Worm (Caenorhabditis elegans): ENCODE results near the gene F59B1.6.

Gene F59B1.6

ce11 chrV:3634293-3635016 lies 3.0 kb upstream of the F59B1.6 start (continued):
- TF ChIP-seq pha-4 (GFP tag; IDR thresholded peaks at IDR 0.05) (no peak), pha-4 (tag; optimal IDR thresholded peaks at IDR 0.05) (no peak), dmd-8 (GFP tag; IDR thresholded peaks at IDR 0.05) (no peak), nhr-48 (tag; optimal IDR thresholded peaks at IDR 0.05) (peak; percentile 79), ama-1 (optimal IDR thresholded peaks at IDR 0.05) (no peak), mdl-1 (tag; optimal IDR thresholded peaks at IDR 0.05) (peak in 1 of 2 experiments; percentile 57), dmd-6 (GFP tag; IDR thresholded peaks at IDR 0.05) (peak; percentile 71), lin-29 (GFP tag; IDR thresholded peaks at IDR 0.05) (no peak), nhr-6 (tag; optimal IDR thresholded peaks at IDR 0.05) (no peak), mep-1 (tag; optimal IDR thresholded peaks at IDR 0.05) (peak; percentile 70), unc-39 (tag; optimal IDR thresholded peaks at IDR 0.05) (no peak), hlh-11 (tag; optimal IDR thresholded peaks at IDR 0.05) (peak; percentile 78), daf-12 (tag; optimal IDR thresholded peaks at IDR 0.05) (no peak), F44E2.7 (GFP tag; IDR thresholded peaks at IDR 0.05) (no peak), nhr-77 (tag; optimal IDR thresholded peaks at IDR 0.05) (peak; percentile 72), nhr-102 (tag; optimal IDR thresholded peaks at IDR 0.05) (peak; percentile 91), ctbp-1 (GFP tag; IDR thresholded peaks at IDR 0.05) (no peak)

ce11 chrV:3633041-3633440 lies 1.6 kb upstream of the F59B1.6 start, which contains the start of gene F59B1.2:
F59B1.2 (plus strand) TSS chrV:3633341.
- TF ChIP-seq T20F7.1 (GFP tag; optimal IDR thresholded peaks at IDR 0.05), result peak; percentile 4
- TF ChIP-seq nhr-25 (tag; optimal IDR thresholded peaks at IDR 0.05; ENCODE audit: borderline replicate concordance, insufficient read depth), result no peak
- TF ChIP-seq hlh-30 (tag; optimal IDR thresholded peaks at IDR 0.05; ENCODE audit: insufficient read depth), result peak; percentile 27

- TF ChIP-seq Y48G9A.11 (GFP tag; IDR thresholded peaks at IDR 0.05), result no peak
- TF ChIP-seq lin-15B (tag; optimal IDR thresholded peaks at IDR 0.05), result no peak
- TF ChIP-seq hif-1 (tag; optimal IDR thresholded peaks at IDR 0.05), result peak in 1 of 2 experiments; percentile 8
- TF ChIP-seq lin-29 (GFP tag; IDR thresholded peaks at IDR 0.05), result no peak
- no peak for TF ChIP-seq snpc-1.2 (GFP tag; IDR thresholded peaks at IDR 0.05)
- TF ChIP-seq nhr-28 (tag; optimal IDR thresholded peaks at IDR 0.05), result peak; percentile 67
- peak; percentile 72; the same call in 1 of the 2 replicates for TF ChIP-seq php-3 (GFP tag; IDR thresholded peaks at IDR 0.05)
- peak; percentile 78 for TF ChIP-seq nhr-77 (tag; optimal IDR thresholded peaks at IDR 0.05)
- peak; percentile 74 for TF ChIP-seq nhr-102 (tag; optimal IDR thresholded peaks at IDR 0.05)
- TF ChIP-seq mep-1 (tag; optimal IDR thresholded peaks at IDR 0.05), result peak; percentile 47
- no peak for TF ChIP-seq daf-16 (GFP tag; optimal IDR thresholded peaks at IDR 0.05)
- TF ChIP-seq daf-16 (tag; optimal IDR thresholded peaks at IDR 0.05), result peak; percentile 96
- no peak for TF ChIP-seq Y5F2A.4 (GFP tag; optimal IDR thresholded peaks at IDR 0.05)
- TF ChIP-seq zip-2 (tag; optimal IDR thresholded peaks at IDR 0.05), result no peak
- peak; percentile 83 for TF ChIP-seq dve-1 (tag; optimal IDR thresholded peaks at IDR 0.05; ENCODE audit: insufficient read depth)
- peak; percentile 67 for TF ChIP-seq nhr-48 (tag; optimal IDR thresholded peaks at IDR 0.05)
- TF ChIP-seq dmd-6 (GFP tag; IDR thresholded peaks at IDR 0.05), result peak; percentile 88
- peak in 1 of 2 experiments; percentile 27 for TF ChIP-seq mdl-1 (tag; optimal IDR thresholded peaks at IDR 0.05)
- no peak for TF ChIP-seq hmg-1.1 (GFP tag; IDR thresholded peaks at IDR 0.05)
- TF ChIP-seq aly-2 (tag; optimal IDR thresholded peaks at IDR 0.05), result no peak
- TF ChIP-seq hlh-30 (tag; optimal IDR thresholded peaks at IDR 0.05; ENCODE audit: insufficient read depth), result peak; percentile 68
- TF ChIP-seq hlh-11 (tag; optimal IDR thresholded peaks at IDR 0.05), result peak; percentile 76
- peak; percentile 31 for TF ChIP-seq pqm-1 (tag; optimal IDR thresholded peaks at IDR 0.05)
Measured at ce11 chrV:3632249-3633030, 949 bp upstream of the F59B1.6 start.

All from whole organism, L4 larva.